Fruit fly (Drosophila melanogaster): ENCODE measurements around the gene GstO1.

- TF ChIP-seq insv (optimal IDR thresholded peaks at IDR 0.05) (no peak), psq (optimal IDR thresholded peaks at IDR 0.05) (no peak), h (optimal IDR thresholded peaks at IDR 0.05) (no peak), Myc (optimal IDR thresholded peaks at IDR 0.05) (no peak)
Measured at dm6 chr3L:8536387-8536786, 11.7 kb upstream of the GstO1 start.

All from Kc167 (cell line).